Worm (Caenorhabditis elegans): ENCODE measurements around the gene F15H10.9.

F15H10.9 gene

ce11 chrV:10371951-10372350 is 42.6 kb downstream of the F15H10.9 start, which contains the start of gene ugt-49:
ugt-49 (plus strand) TSS chrV:10372321.
- TF ChIP-seq F37D6.2 (tag; optimal IDR thresholded peaks at IDR 0.05) (no peak), pqm-1 (tag; optimal IDR thresholded peaks at IDR 0.05) (peak; percentile 34), lin-29 (GFP tag; IDR thresholded peaks at IDR 0.05) (no peak), spr-3 (GFP tag; optimal IDR thresholded peaks at IDR 0.05) (no peak), Y105C5A.15 (GFP tag; IDR thresholded peaks at IDR 0.05) (no peak), egl-27 (tag; optimal IDR thresholded peaks at IDR 0.05) (no peak), dve-1 (tag; optimal IDR thresholded peaks at IDR 0.05; ENCODE audit: insufficient read depth) (peak; percentile 5), attf-4 (tag; optimal IDR thresholded peaks at IDR 0.05) (no peak), lim-7 (GFP tag; IDR thresholded peaks at IDR 0.05) (no peak), R02D3.7 (tag; optimal IDR thresholded peaks at IDR 0.05) (no peak), dmd-8 (GFP tag; IDR thresholded peaks at IDR 0.05) (no peak), ces-1 (GFP tag; optimal IDR thresholded peaks at IDR 0.05) (no peak), daf-16 (GFP tag; optimal IDR thresholded peaks at IDR 0.05) (no peak), daf-16 (tag; optimal IDR thresholded peaks at IDR 0.05) (peak; percentile 43), nhr-10 (tag; optimal IDR thresholded peaks at IDR 0.05) (no peak), nhr-28 (tag; optimal IDR thresholded peaks at IDR 0.05) (peak; percentile 79), hmg-1.1 (GFP tag; IDR thresholded peaks at IDR 0.05) (no peak)

- peak; percentile 1 for TF ChIP-seq aha-1 (tag)
- no peak for TF ChIP-seq lim-7 (GFP tag; IDR thresholded peaks at IDR 0.05)
- TF ChIP-seq nhr-28 (tag; optimal IDR thresholded peaks at IDR 0.05): peak; percentile 100
- no peak for TF ChIP-seq ceh-32 (tag; optimal IDR thresholded peaks at IDR 0.05; ENCODE audit: poor library complexity)
- 0 out of 2 replicates have a peak, but pooled peaks have one; percentile 33 for TF ChIP-seq php-3 (GFP tag; IDR thresholded peaks at IDR 0.05)
- peak; percentile 72 for TF ChIP-seq mxl-3 (GFP tag; optimal IDR thresholded peaks at IDR 0.05)
- TF ChIP-seq madf-9 (GFP tag; conservative IDR thresholded peaks at IDR 0.05): no peak
- peak in 1 of 2 experiments; percentile 66 for TF ChIP-seq mdl-1 (tag; optimal IDR thresholded peaks at IDR 0.05)
- no peak for TF ChIP-seq gei-8 (GFP tag; optimal IDR thresholded peaks at IDR 0.05)
- TF ChIP-seq nhr-76 (tag; optimal IDR thresholded peaks at IDR 0.05): no peak
- no peak for TF ChIP-seq ctbp-1 (GFP tag; IDR thresholded peaks at IDR 0.05)
- TF ChIP-seq nhr-111 (GFP tag; optimal IDR thresholded peaks at IDR 0.05): no peak
- TF ChIP-seq nhr-11 (tag; optimal IDR thresholded peaks at IDR 0.05): no peak
- TF ChIP-seq dmd-8 (GFP tag; IDR thresholded peaks at IDR 0.05): no peak
- TF ChIP-seq hif-1 (tag; optimal IDR thresholded peaks at IDR 0.05): peak in 1 of 2 experiments; percentile 45
- peak; percentile 95 for TF ChIP-seq dmd-6 (GFP tag; IDR thresholded peaks at IDR 0.05)
- TF ChIP-seq spr-3 (GFP tag; optimal IDR thresholded peaks at IDR 0.05): no peak
- TF ChIP-seq F37D6.2 (tag; optimal IDR thresholded peaks at IDR 0.05): no peak
- TF ChIP-seq daf-16 (GFP tag; optimal IDR thresholded peaks at IDR 0.05): no peak
- peak; percentile 83 for TF ChIP-seq daf-16 (tag; optimal IDR thresholded peaks at IDR 0.05)
- peak; percentile 86 for TF ChIP-seq hlh-11 (tag; optimal IDR thresholded peaks at IDR 0.05)
- peak; percentile 59 for TF ChIP-seq cey-2 (tag; optimal IDR thresholded peaks at IDR 0.05; ENCODE audit: borderline replicate concordance, insufficient read depth)
- TF ChIP-seq pqm-1 (tag; optimal IDR thresholded peaks at IDR 0.05): peak; percentile 38
- no peak for TF ChIP-seq ztf-7 (tag; optimal IDR thresholded peaks at IDR 0.05)
- TF ChIP-seq nhr-48 (tag; optimal IDR thresholded peaks at IDR 0.05): peak; percentile 67
- TF ChIP-seq T20F7.1 (GFP tag; optimal IDR thresholded peaks at IDR 0.05): peak; percentile 56
- no peak for TF ChIP-seq unc-130 (GFP tag; optimal IDR thresholded peaks at IDR 0.05)
- no peak for TF ChIP-seq ama-1 (optimal IDR thresholded peaks at IDR 0.05)
- no peak for TF ChIP-seq F26F4.8 (GFP tag; conservative IDR thresholded peaks at IDR 0.05)
- TF ChIP-seq R02D3.7 (tag; optimal IDR thresholded peaks at IDR 0.05): no peak
- peak; percentile 89 for TF ChIP-seq dve-1 (tag; optimal IDR thresholded peaks at IDR 0.05; ENCODE audit: insufficient read depth)
- TF ChIP-seq nhr-6 (tag; optimal IDR thresholded peaks at IDR 0.05): peak; percentile 5
- no peak for TF ChIP-seq Y5F2A.4 (GFP tag; optimal IDR thresholded peaks at IDR 0.05)
- 0 out of 2 replicates have a peak, but pooled peaks have one; percentile 29 for TF ChIP-seq zfp-3 (GFP tag; conservative IDR thresholded peaks at IDR 0.05)
- TF ChIP-seq nhr-10 (tag; optimal IDR thresholded peaks at IDR 0.05): peak; percentile 18
- TF ChIP-seq nhr-77 (tag; optimal IDR thresholded peaks at IDR 0.05): peak; percentile 65
- peak; percentile 74; the same call in 1 of the 2 replicates for TF ChIP-seq tra-1 (GFP tag; IDR thresholded peaks at IDR 0.05)
- peak; percentile 33 for TF ChIP-seq mep-1 (tag; optimal IDR thresholded peaks at IDR 0.05)
- no peak for TF ChIP-seq snpc-4 (tag; optimal IDR thresholded peaks at IDR 0.05)
- no peak for TF ChIP-seq hmg-1.1 (GFP tag; IDR thresholded peaks at IDR 0.05)
- TF ChIP-seq unc-62 (GFP tag; optimal IDR thresholded peaks at IDR 0.05 in 1 of 2): peak in 1 of 2 experiments; percentile 42
- TF ChIP-seq unc-62 (tag; optimal IDR thresholded peaks at IDR 0.05): no peak
- TF ChIP-seq hlh-30 (tag; optimal IDR thresholded peaks at IDR 0.05; ENCODE audit: insufficient read depth): peak; percentile 82
Measured at ce11 chrV:10371177-10371576, 43.3 kb downstream of the F15H10.9 start.
